Worm (Caenorhabditis elegans) whole organism, L1 larva: Measurements from ENCODE around the gene F09G8.10.

ENCODE experiments used
- C16A3.4 ChIP-seq: fragments of 150-350 bp; optimal IDR thresholded peaks from 2 replicates; lab custom pipeline; 2014; ENCODE audit warnings: missing biosample characterization, missing genetic modification characterization
- aha-1 ChIP-seq: fragments of 150-350 bp; optimal IDR thresholded peaks from 2 replicates; lab custom pipeline; 2014; ENCODE audit warnings: missing biosample characterization, missing genetic modification characterization
- ama-1 ChIP-seq: fragments of 150-350 bp; optimal IDR thresholded peaks from 2 replicates; lab custom pipeline; 2014
- blmp-1 ChIP-seq: fragments of 150-350 bp; optimal IDR thresholded peaks from 2 replicates; lab custom pipeline; 2014; ENCODE audit warnings: missing biosample characterization, missing genetic modification characterization
- ceh-63 ChIP-seq: fragments of 200-800 bp; sonication (Bioruptor generic); optimal IDR thresholded peaks from 2 replicates; lab custom pipeline; 2018; ENCODE audit warnings: mild to moderate bottlenecking, missing genetic modification characterization, missing compliant biosample characterization
- ceh-82 ChIP-seq, 3 experiments: fragments of 150-350 bp in 1 of 3; sonication (generic microtip) in 2 of 3; optimal IDR thresholded peaks; 2 replicates each; lab custom pipeline; 2014 to 2017; ENCODE audit warnings: missing biosample characterization in 3 of 3, missing genetic modification characterization in 3 of 3
- ceh-88 ChIP-seq: fragments of 200-800 bp; sonication (Bioruptor generic); IDR thresholded peaks from 2 replicates; pipeline ENCODE4 v1.3.6; 2022; ENCODE audit warnings: missing genetic modification characterization, missing compliant biosample characterization
- efl-1 ChIP-seq, 4 experiments: fragments of 150-350 bp; optimal IDR thresholded peaks in 3 of 4; peaks in 1 of 4; 1 replicate in 1 of 4; 2 replicates in 3 of 4; lab custom pipeline; 2014; ENCODE audit warnings: missing biosample characterization in 2 of 4, missing genetic modification characterization in 2 of 4, missing genetic modification reagents in 2 of 4
- efl-3 ChIP-seq: fragments of 200-800 bp; sonication (Bioruptor generic); optimal IDR thresholded peaks from 2 replicates; lab custom pipeline; 2018; ENCODE audit warnings: mild to moderate bottlenecking, missing genetic modification characterization, missing compliant biosample characterization
- elt-2 ChIP-seq: sonication (generic microtip); optimal IDR thresholded peaks from 2 replicates; lab custom pipeline; 2016; ENCODE audit warnings: missing genetic modification characterization, mild to moderate bottlenecking, inconsistent platforms, missing compliant biosample characterization, missing genetic modification reagents
- ets-5 ChIP-seq: fragments of 200-800 bp; sonication (Bioruptor generic); IDR thresholded peaks from 2 replicates; pipeline ENCODE4 v1.3.6; 2022; ENCODE audit warnings: missing genetic modification characterization, missing compliant biosample characterization
- fkh-10 ChIP-seq: sonication (generic microtip); optimal IDR thresholded peaks from 2 replicates; lab custom pipeline; 2017; ENCODE audit warnings: missing biosample characterization, missing genetic modification reagents, missing genetic modification characterization
- fkh-8 ChIP-seq: sonication (generic microtip); optimal IDR thresholded peaks from 2 replicates; lab custom pipeline; 2016; ENCODE audit warnings: mild to moderate bottlenecking, missing genetic modification characterization, missing compliant biosample characterization
- hlh-17 ChIP-seq: fragments of 200-800 bp; sonication (Bioruptor generic); optimal IDR thresholded peaks from 2 replicates; lab custom pipeline; 2018; ENCODE audit warnings: missing genetic modification characterization, mild to moderate bottlenecking, missing compliant biosample characterization, moderate library complexity, borderline replicate concordance
- irx-1 ChIP-seq: sonication (generic microtip); optimal IDR thresholded peaks from 2 replicates; lab custom pipeline; 2016; ENCODE audit warnings: missing genetic modification characterization, missing compliant biosample characterization
- isw-1 ChIP-seq: fragments of 200-800 bp; sonication (Bioruptor generic); IDR thresholded peaks from 2 replicates; pipeline ENCODE4 v1.3.6; 2022; ENCODE audit warnings: missing genetic modification characterization, missing compliant biosample characterization
- lsy-2 ChIP-seq, 2 experiments: fragments of 150-350 bp; optimal IDR thresholded peaks; 2 replicates each; lab custom pipeline; 2014; ENCODE audit warnings: missing biosample characterization in 2 of 2, missing genetic modification characterization in 2 of 2
- mdl-1 ChIP-seq, 2 experiments: fragments of 150-350 bp; optimal IDR thresholded peaks; 2 replicates each; lab custom pipeline; 2014 to 2017; ENCODE audit warnings: missing biosample characterization in 2 of 2, missing genetic modification characterization in 2 of 2, inconsistent platforms in 1 of 2
- nhr-12 ChIP-seq: sonication (generic microtip); optimal IDR thresholded peaks from 2 replicates; lab custom pipeline; 2017; ENCODE audit warnings: missing biosample characterization, missing genetic modification characterization
- nhr-20 ChIP-seq: sonication (generic microtip); optimal IDR thresholded peaks from 2 replicates; lab custom pipeline; 2016; ENCODE audit warnings: mild to moderate bottlenecking, missing genetic modification characterization, missing compliant biosample characterization
- nhr-28 ChIP-seq: fragments of 150-350 bp; optimal IDR thresholded peaks from 2 replicates; lab custom pipeline; 2014; ENCODE audit warnings: missing biosample characterization, missing genetic modification characterization
- nhr-47 ChIP-seq: sonication (generic microtip); optimal IDR thresholded peaks from 2 replicates; lab custom pipeline; 2016; ENCODE audit warnings: mild to moderate bottlenecking, missing genetic modification characterization, moderate library complexity, missing compliant biosample characterization
- nhr-76 ChIP-seq: sonication (generic microtip); optimal IDR thresholded peaks from 2 replicates; lab custom pipeline; 2017; ENCODE audit warnings: missing biosample characterization, missing genetic modification characterization
- nhr-84 ChIP-seq: sonication (generic microtip); optimal IDR thresholded peaks from 2 replicates; lab custom pipeline; 2017; ENCODE audit warnings: missing biosample characterization, missing genetic modification characterization
- nhr-85 ChIP-seq: sonication (generic microtip); peaks from one replicate; lab custom pipeline; 2016; ENCODE audit warnings: missing genetic modification characterization, inconsistent platforms, missing compliant biosample characterization
- pax-3 ChIP-seq: fragments of 200-800 bp; sonication (Bioruptor generic); optimal IDR thresholded peaks from 2 replicates; lab custom pipeline; 2018; ENCODE audit warnings: mild to moderate bottlenecking, missing genetic modification characterization, moderate library complexity, missing compliant biosample characterization
- skn-1 ChIP-seq: fragments of 150-350 bp; optimal IDR thresholded peaks from 2 replicates; lab custom pipeline; 2014; ENCODE audit warnings: missing biosample characterization, missing genetic modification characterization
- snpc-4 ChIP-seq: fragments of 150-350 bp; optimal IDR thresholded peaks from 2 replicates; lab custom pipeline; 2014; ENCODE audit warnings: missing biosample characterization, missing genetic modification characterization
- unc-30 ChIP-seq: sonication (generic microtip); optimal IDR thresholded peaks from 2 replicates; lab custom pipeline; 2017; ENCODE audit warnings: missing biosample characterization, missing genetic modification characterization
- unc-62 ChIP-seq: fragments of 150-350 bp; optimal IDR thresholded peaks from 2 replicates; lab custom pipeline; 2014; ENCODE audit warnings: missing biosample characterization, missing genetic modification reagents, missing genetic modification characterization
- unc-86 ChIP-seq: sonication (generic microtip); optimal IDR thresholded peaks from 2 replicates; lab custom pipeline; 2016; ENCODE audit warnings: missing genetic modification characterization, missing compliant biosample characterization
- vab-15 ChIP-seq: sonication (generic microtip); optimal IDR thresholded peaks from 2 replicates; lab custom pipeline; 2017; ENCODE audit warnings: missing genotype, mild to moderate bottlenecking, missing genetic modification characterization, missing compliant biosample characterization

Gene F09G8.10

DNA sequence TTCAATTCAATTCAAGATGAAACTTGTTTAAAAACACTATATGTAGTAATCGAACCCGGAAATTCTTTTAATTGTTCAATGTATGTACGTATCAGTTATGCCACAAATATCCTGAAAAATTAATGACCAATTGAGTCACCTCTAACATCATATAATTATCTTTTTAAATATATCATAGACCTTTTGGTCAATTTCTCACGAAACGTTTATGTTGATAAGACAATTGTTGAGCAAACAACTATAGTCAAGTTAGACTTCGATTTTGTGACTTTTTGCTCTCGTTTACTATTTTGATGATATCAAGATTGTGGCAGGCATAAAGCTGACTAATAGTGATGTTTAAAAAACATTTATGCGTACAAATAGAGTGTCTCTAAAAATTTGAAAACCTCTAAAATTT is 31.7 kb downstream of the F09G8.10 start:
- TF ChIP-seq nhr-20 (tag; lab: Kevin White, UChicago) (peak; percentile 12), aha-1 (tag; lab: Kevin White, UChicago) (no peak), skn-1 (tag; lab: Kevin White, UChicago) (no peak)

ce11 chrIII:8239325-8239724 is 32.6 kb downstream of the F09G8.10 start, which contains the start of gene tsp-1:
tsp-1 (minus strand) TSS chrIII:8239423.
- TF ChIP-seq ceh-82 (tag; optimal IDR thresholded peaks at IDR 0.05; lab: Kevin White, UChicago) (no peak), ceh-63 (GFP tag; lab: Kevin White, UChicago) (no peak), unc-86 (tag; lab: Kevin White, UChicago) (no peak), C16A3.4 (tag; lab: Kevin White, UChicago) (no peak), unc-62 (no peak), nhr-84 (tag; lab: Kevin White, UChicago) (no peak), efl-1 (optimal IDR thresholded peaks at IDR 0.05; lab: Kevin White, UChicago) (no peak), efl-1 (GFP tag; optimal IDR thresholded peaks at IDR 0.05 in 1 of 2; lab: Kevin White, UChicago) (peak in 1 of 2 experiments; percentile 69), nhr-28 (no peak)
- TF ChIP-seq, all 84 proteins: peak for 1

ce11 chrIII:8237827-8238226 is 34.1 kb downstream of the F09G8.10 start, which contains the start of gene tsp-2:
tsp-2 (minus strand) TSS chrIII:8237935.
- TF ChIP-seq vab-15 (tag; lab: Kevin White, UChicago) (no peak), elt-2 (tag; lab: Kevin White, UChicago) (peak; percentile 47), unc-30 (tag; lab: Kevin White, UChicago) (no peak)

DNA sequence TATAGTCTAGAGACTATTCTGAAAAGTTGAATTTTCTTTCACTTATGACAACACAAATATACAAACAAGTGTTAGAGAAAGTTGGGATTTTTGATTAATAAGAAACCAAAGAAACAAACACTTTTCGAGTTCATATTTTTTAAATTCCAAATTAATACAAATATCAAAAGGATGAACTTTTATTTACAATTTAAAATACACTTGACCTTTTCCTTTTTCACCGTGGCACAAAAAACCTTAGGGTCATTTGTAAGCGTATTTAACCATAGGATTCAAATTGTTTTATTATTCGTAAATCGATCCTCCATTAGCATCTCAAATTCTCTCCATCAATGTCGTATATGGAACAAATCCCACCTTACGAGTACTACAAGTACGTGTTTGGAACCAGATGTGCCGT is 36.1 kb downstream of the F09G8.10 start, which contains the start of gene C02F5.5:
TSS of gene C02F5.5 (plus strand) at position 301 of the 400 bp plus-strand sequence.
- TF ChIP-seq unc-30 (tag; lab: Kevin White, UChicago) (no peak), ceh-88 (no peak), nhr-12 (no peak), hlh-17 (GFP tag; lab: Kevin White, UChicago) (no peak), snpc-4 (no peak), ets-5 (no peak), nhr-76 (tag; lab: Kevin White, UChicago) (no peak)

DNA sequence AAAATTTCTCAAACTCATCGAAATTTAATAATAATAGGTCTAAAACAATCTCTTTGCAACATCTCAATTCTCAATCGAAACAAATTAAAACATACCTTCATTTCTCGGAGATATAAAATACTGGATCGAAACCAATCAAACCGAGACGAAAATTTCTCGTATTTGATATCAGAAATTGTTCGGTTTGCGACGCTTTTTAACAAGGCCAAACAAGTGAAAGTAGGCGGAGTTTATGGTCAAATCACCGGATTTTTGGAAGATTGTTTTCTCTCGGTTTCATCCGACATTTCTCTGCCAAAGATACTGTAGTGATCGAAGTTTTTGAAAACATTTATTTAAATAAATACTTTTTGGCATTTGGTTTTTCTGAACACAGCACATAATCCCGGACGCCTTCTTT is 36.6 kb downstream of the F09G8.10 start, which contains the start of gene C02F5.14:
TSS of gene C02F5.14 (minus strand) at position 157 of the 400 bp plus-strand sequence.
- TF ChIP-seq pax-3 (tag; lab: Kevin White, UChicago) (no peak), blmp-1 (peak; percentile 95), isw-1 (GFP tag; lab: Robert Waterston, UW) (no peak), fkh-10 (GFP tag; lab: Kevin White, UChicago) (no peak), efl-3 (no peak), nhr-47 (tag; lab: Kevin White, UChicago) (no peak), fkh-8 (tag; lab: Kevin White, UChicago) (no peak), hlh-17 (GFP tag; lab: Kevin White, UChicago) (no peak), nhr-85 (tag; lab: Kevin White, UChicago) (peak; percentile 48)

DNA sequence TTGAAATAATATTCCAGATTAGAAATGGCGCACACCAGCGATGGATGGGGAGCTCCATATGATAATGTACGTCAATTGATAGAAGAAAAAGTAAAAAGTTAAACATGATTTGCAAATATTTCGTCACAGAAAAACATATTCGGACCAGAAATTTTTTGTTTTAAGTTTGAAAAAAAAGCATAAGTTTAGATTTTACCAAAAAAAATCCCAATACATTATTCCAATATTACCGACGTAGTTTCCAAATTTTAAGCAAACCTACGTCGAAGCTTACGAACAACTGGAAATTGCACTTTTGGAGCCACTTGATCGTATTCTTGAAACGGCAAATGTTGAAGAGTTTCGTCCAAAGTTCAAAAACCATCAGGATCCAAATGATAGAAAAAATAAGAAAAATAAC is 39.3 kb downstream of the F09G8.10 start, which contains the start of gene henn-1:
TSS of gene henn-1 (plus strand) at position 18 of the 400 bp plus-strand sequence.
- TF ChIP-seq nhr-47 (tag; lab: Kevin White, UChicago) (peak; percentile 4), irx-1 (tag; lab: Kevin White, UChicago) (peak; percentile 3), lsy-2 (tag; optimal IDR thresholded peaks at IDR 0.05; lab: Kevin White, UChicago) (peak in 1 of 2 experiments; percentile 15), efl-1 (optimal IDR thresholded peaks at IDR 0.05; lab: Kevin White, UChicago) (no peak), efl-1 (GFP tag; optimal IDR thresholded peaks at IDR 0.05 in 1 of 2; lab: Kevin White, UChicago) (peak in 1 of 2 experiments; percentile 90), ceh-88 (no peak), mdl-1 (tag; optimal IDR thresholded peaks at IDR 0.05; lab: Kevin White, UChicago) (no peak), ama-1 (lab: Kevin White, UChicago) (peak; percentile 22)
